Fruit fly (Drosophila melanogaster) whole organism, embryonic: ENCODE measurements around the gene CG5157.

Experiments
- ATbp ChIP-seq: fragments of 200-800 bp; sonication (Bioruptor generic); optimal IDR thresholded peaks from 2 replicates; lab custom pipeline; 2017; ENCODE audit warnings: missing biosample characterization, mild to moderate bottlenecking, missing genetic modification characterization, missing genetic modification reagents
- Aef1 ChIP-seq: fragments of 200-800 bp; sonication (Bioruptor generic); IDR thresholded peaks from 3 replicates; pipeline ENCODE4 v1.3.6; 2022; ENCODE audit warnings: missing biosample characterization, missing genetic modification characterization
- Bteb2 ChIP-seq: fragments of 200-800 bp; sonication (Bioruptor generic); optimal IDR thresholded peaks from 2 replicates; lab custom pipeline; 2016; ENCODE audit warnings: missing biosample characterization, missing genetic modification characterization
- CG10654 ChIP-seq: fragments of 200-800 bp; sonication (Bioruptor generic); optimal IDR thresholded peaks from 2 replicates; lab custom pipeline; 2016; ENCODE audit warnings: missing biosample characterization, missing genetic modification characterization
- CG10979 ChIP-seq: fragments of 200-800 bp; sonication (Bioruptor generic); optimal IDR thresholded peaks from 2 replicates; lab custom pipeline; 2018; ENCODE audit warnings: missing biosample characterization, mild to moderate bottlenecking, missing genetic modification characterization, moderate library complexity
- CG11456 ChIP-seq: fragments of 200-800 bp; sonication (Bioruptor generic); IDR thresholded peaks from 3 replicates; pipeline ENCODE4 v1.3.6; 2022; ENCODE audit warnings: missing biosample characterization, missing genetic modification characterization
- CG11696 ChIP-seq: fragments of 200-800 bp; sonication (Bioruptor generic); IDR thresholded peaks from 2 replicates; pipeline ENCODE4 v1.3.6; 2022; ENCODE audit warnings: missing biosample characterization, missing genetic modification characterization
- CG13424 ChIP-seq: fragments of 200-800 bp; sonication (Bioruptor generic); optimal IDR thresholded peaks from 2 replicates; lab custom pipeline; 2019; ENCODE audit warnings: missing biosample characterization, mild to moderate bottlenecking, missing genetic modification characterization, moderate library complexity
- CG1603 ChIP-seq: fragments of 200-800 bp; sonication (Bioruptor generic); optimal IDR thresholded peaks from 2 replicates; lab custom pipeline; 2019; ENCODE audit warnings: missing biosample characterization, mild to moderate bottlenecking, missing genetic modification characterization, moderate library complexity
- CG31365 ChIP-seq: fragments of 200-800 bp; sonication (Bioruptor generic); optimal IDR thresholded peaks from 2 replicates; lab custom pipeline; 2018; ENCODE audit warnings: missing biosample characterization, mild to moderate bottlenecking, missing genetic modification characterization
- CG4360 ChIP-seq: fragments of 200-800 bp; sonication (Bioruptor generic); IDR thresholded peaks from 2 replicates; pipeline ENCODE4 v1.3.6; 2022; ENCODE audit warnings: missing biosample characterization, missing genetic modification characterization
- CG6272 ChIP-seq: fragments of 200-800 bp; sonication (Bioruptor generic); IDR thresholded peaks from 2 replicates; pipeline ENCODE4 v1.3.6; 2022; ENCODE audit warnings: missing biosample characterization, missing genetic modification characterization
- CG6813 ChIP-seq: fragments of 200-800 bp; sonication (Bioruptor generic); optimal IDR thresholded peaks from 2 replicates; lab custom pipeline; 2017; ENCODE audit warnings: missing biosample characterization, missing genetic modification characterization, mild to moderate bottlenecking, moderate library complexity, missing genetic modification reagents
- CG9215 ChIP-seq: fragments of 200-800 bp; sonication (Bioruptor generic); IDR thresholded peaks from 2 replicates; pipeline ENCODE4 v1.3.6; 2022; ENCODE audit warnings: missing biosample characterization, missing genetic modification characterization
- CG9437 ChIP-seq: fragments of 200-800 bp; sonication (Bioruptor generic); optimal IDR thresholded peaks from 2 replicates; lab custom pipeline; 2018; ENCODE audit warnings: missing biosample characterization, mild to moderate bottlenecking, missing genetic modification characterization
- CrebB ChIP-seq: fragments of 200-800 bp; sonication (Bioruptor generic); optimal IDR thresholded peaks from 3 replicates; lab custom pipeline; 2018; ENCODE audit warnings: missing biosample characterization, mild to moderate bottlenecking, missing genetic modification characterization
- Dip2 ChIP-seq: fragments of 200-800 bp; sonication (Bioruptor generic); IDR thresholded peaks from 2 replicates; pipeline ENCODE4 v1.3.6; 2022; ENCODE audit warnings: missing biosample characterization, missing genetic modification characterization
- Dll ChIP-seq: fragments of 200-800 bp; sonication (Bioruptor generic); IDR thresholded peaks from 4 replicates; pipeline ENCODE4 v1.3.6; 2022; ENCODE audit warnings: missing biosample characterization, missing genetic modification characterization; ENCODE audit not compliant: partially characterized antibody
- Eip74EF ChIP-seq, 2 experiments: fragments of 200-800 bp in 1 of 2; fragments of >200 bp in 1 of 2; sonication (Bioruptor generic) in 1 of 2; optimal IDR thresholded peaks; 2 replicates each; lab custom pipeline; 2017 to 2019; ENCODE audit warnings: missing biosample characterization in 2 of 2, missing genetic modification characterization in 2 of 2, mild to moderate bottlenecking in 1 of 2, moderate library complexity in 1 of 2
- H2.0 ChIP-seq: fragments of 200-800 bp; sonication (Bioruptor generic); IDR thresholded peaks from 2 replicates; pipeline ENCODE4 v1.3.6; 2022; ENCODE audit warnings: missing biosample characterization, missing genetic modification characterization
- HmgZ ChIP-seq: fragments of 200-800 bp; sonication (Bioruptor generic); optimal IDR thresholded peaks from 2 replicates; lab custom pipeline; 2018; ENCODE audit warnings: missing biosample characterization, mild to moderate bottlenecking, missing genetic modification characterization
- Hr39 ChIP-seq: fragments of >200 bp; optimal IDR thresholded peaks from 2 replicates; lab custom pipeline; 2017
- Mrtf ChIP-seq: fragments of 200-800 bp; sonication (Bioruptor generic); IDR thresholded peaks from 3 replicates; pipeline ENCODE4 v1.3.6; 2022; ENCODE audit warnings: missing biosample characterization, missing genetic modification characterization
- NC2β ChIP-seq: fragments of 200-800 bp; sonication (Bioruptor generic); optimal IDR thresholded peaks from 2 replicates; lab custom pipeline; 2016; ENCODE audit warnings: missing biosample characterization, missing genetic modification characterization
- NfI ChIP-seq: fragments of 200-800 bp; sonication (Bioruptor generic); optimal IDR thresholded peaks from 3 replicates; lab custom pipeline; 2018; ENCODE audit warnings: missing biosample characterization, mild to moderate bottlenecking, missing genetic modification characterization, moderate library complexity
- Rx ChIP-seq: fragments of 200-800 bp; sonication (Bioruptor generic); IDR thresholded peaks from 2 replicates; pipeline ENCODE4 v1.3.6; 2022; ENCODE audit warnings: missing biosample characterization, missing genetic modification characterization
- Side ChIP-seq: fragments of 200-800 bp; sonication (Bioruptor generic); optimal IDR thresholded peaks from 2 replicates; lab custom pipeline; 2016; ENCODE audit warnings: missing biosample characterization, missing genetic modification characterization
- ac ChIP-seq: fragments of 200-800 bp; sonication (Bioruptor generic); optimal IDR thresholded peaks from 3 replicates; lab custom pipeline; 2017; ENCODE audit warnings: missing biosample characterization, mild to moderate bottlenecking, missing genetic modification characterization
- ato ChIP-seq: fragments of 200-800 bp; sonication (Bioruptor generic); IDR thresholded peaks from 2 replicates; pipeline ENCODE4 v1.3.6; 2022; ENCODE audit warnings: missing biosample characterization, missing genetic modification characterization; ENCODE audit not compliant: partially characterized antibody
- bbx ChIP-seq: fragments of 200-800 bp; sonication (Bioruptor generic); IDR thresholded peaks from 2 replicates; pipeline ENCODE4 v1.3.6; 2022; ENCODE audit warnings: missing biosample characterization, missing genetic modification characterization; ENCODE audit not compliant: partially characterized antibody
- chn ChIP-seq: fragments of 200-800 bp; sonication (Bioruptor generic); optimal IDR thresholded peaks from 2 replicates; lab custom pipeline; 2016; ENCODE audit warnings: missing biosample characterization, missing genetic modification characterization
- dan ChIP-seq: fragments of 200-800 bp; sonication (Bioruptor generic); IDR thresholded peaks from 2 replicates; pipeline ENCODE4 v1.3.6; 2022; ENCODE audit warnings: missing biosample characterization, missing genetic modification characterization
- dimm ChIP-seq: fragments of 200-800 bp; sonication (Bioruptor generic); IDR thresholded peaks from 2 replicates; pipeline ENCODE4 v1.3.6; 2022; ENCODE audit warnings: missing biosample characterization, missing genetic modification characterization
- disco-r ChIP-seq: fragments of 200-800 bp; sonication (Bioruptor generic); optimal IDR thresholded peaks from 2 replicates; lab custom pipeline; 2016; ENCODE audit warnings: missing biosample characterization, missing genetic modification characterization
- dpn ChIP-seq, 2 experiments: fragments of 200-800 bp; sonication (Bioruptor generic); optimal IDR thresholded peaks; 3 replicates each; lab custom pipeline; 2016; ENCODE audit warnings: missing biosample characterization in 2 of 2, missing genetic modification characterization in 2 of 2
- en ChIP-seq: fragments of 200-800 bp; sonication (Bioruptor generic); optimal IDR thresholded peaks from 2 replicates; lab custom pipeline; 2016; ENCODE audit warnings: missing biosample characterization, missing genetic modification characterization
- hkb ChIP-seq, 2 experiments: fragments of 200-800 bp in 1 of 2; fragments of >200 bp in 1 of 2; sonication (Bioruptor generic) in 1 of 2; IDR thresholded peaks in 1 of 2; optimal IDR thresholded peaks in 1 of 2; 2 replicates each; pipeline versions ENCODE4 v1.3.6 to Lab custom; 2017 to 2022; ENCODE audit warnings: missing biosample characterization in 1 of 2, missing genetic modification characterization in 1 of 2
- ind ChIP-seq: fragments of 200-800 bp; sonication (Bioruptor generic); optimal IDR thresholded peaks from 3 replicates; lab custom pipeline; 2016; ENCODE audit warnings: missing biosample characterization, missing genetic modification characterization
- jing ChIP-seq: fragments of 200-800 bp; sonication (Bioruptor generic); optimal IDR thresholded peaks from 2 replicates; lab custom pipeline; 2018; ENCODE audit warnings: missing biosample characterization, mild to moderate bottlenecking, missing genetic modification characterization
- lilli ChIP-seq: fragments of 200-800 bp; sonication (Bioruptor generic); optimal IDR thresholded peaks from 3 replicates; lab custom pipeline; 2016; ENCODE audit warnings: missing biosample characterization, missing genetic modification characterization
- lmd ChIP-seq: fragments of 200-800 bp; sonication (Bioruptor generic); IDR thresholded peaks from 2 replicates; pipeline ENCODE4 v1.3.6; 2022; ENCODE audit warnings: missing biosample characterization, missing genetic modification characterization
- maf-S ChIP-seq: fragments of 200-800 bp; sonication (Bioruptor generic); optimal IDR thresholded peaks from 2 replicates; lab custom pipeline; 2016; ENCODE audit warnings: missing biosample characterization, missing genetic modification characterization
- p53 ChIP-seq: fragments of 200-800 bp; sonication (Bioruptor generic); optimal IDR thresholded peaks from 2 replicates; lab custom pipeline; 2016; ENCODE audit warnings: missing biosample characterization, missing genetic modification characterization
- peb ChIP-seq: fragments of 200-800 bp; sonication (Bioruptor generic); IDR thresholded peaks from 2 replicates; pipeline ENCODE4 v1.3.6; 2022; ENCODE audit warnings: missing biosample characterization, missing genetic modification characterization
- phol ChIP-seq: fragments of 200-800 bp; sonication (Bioruptor generic); optimal IDR thresholded peaks from 3 replicates; lab custom pipeline; 2018; ENCODE audit warnings: missing biosample characterization, mild to moderate bottlenecking, missing genetic modification characterization, moderate library complexity
- salm ChIP-seq: fragments of 200-800 bp; sonication (Bioruptor generic); optimal IDR thresholded peaks from 2 replicates; lab custom pipeline; 2018; ENCODE audit warnings: missing biosample characterization, mild to moderate bottlenecking, missing genetic modification characterization
- slbo ChIP-seq: fragments of 200-800 bp; sonication (Bioruptor generic); IDR thresholded peaks from 2 replicates; pipeline ENCODE4 v1.3.6; 2022; ENCODE audit warnings: missing biosample characterization, missing genetic modification characterization
- sqz ChIP-seq: fragments of 200-800 bp; sonication (Bioruptor generic); optimal IDR thresholded peaks from 3 replicates; lab custom pipeline; 2018; ENCODE audit warnings: missing biosample characterization, mild to moderate bottlenecking, missing genetic modification characterization
- stwl ChIP-seq: fragments of 200-800 bp; sonication (Bioruptor generic); optimal IDR thresholded peaks from 3 replicates; lab custom pipeline; 2018; ENCODE audit warnings: missing biosample characterization, mild to moderate bottlenecking, missing genetic modification characterization, moderate library complexity

The CG5157 gene

DNA sequence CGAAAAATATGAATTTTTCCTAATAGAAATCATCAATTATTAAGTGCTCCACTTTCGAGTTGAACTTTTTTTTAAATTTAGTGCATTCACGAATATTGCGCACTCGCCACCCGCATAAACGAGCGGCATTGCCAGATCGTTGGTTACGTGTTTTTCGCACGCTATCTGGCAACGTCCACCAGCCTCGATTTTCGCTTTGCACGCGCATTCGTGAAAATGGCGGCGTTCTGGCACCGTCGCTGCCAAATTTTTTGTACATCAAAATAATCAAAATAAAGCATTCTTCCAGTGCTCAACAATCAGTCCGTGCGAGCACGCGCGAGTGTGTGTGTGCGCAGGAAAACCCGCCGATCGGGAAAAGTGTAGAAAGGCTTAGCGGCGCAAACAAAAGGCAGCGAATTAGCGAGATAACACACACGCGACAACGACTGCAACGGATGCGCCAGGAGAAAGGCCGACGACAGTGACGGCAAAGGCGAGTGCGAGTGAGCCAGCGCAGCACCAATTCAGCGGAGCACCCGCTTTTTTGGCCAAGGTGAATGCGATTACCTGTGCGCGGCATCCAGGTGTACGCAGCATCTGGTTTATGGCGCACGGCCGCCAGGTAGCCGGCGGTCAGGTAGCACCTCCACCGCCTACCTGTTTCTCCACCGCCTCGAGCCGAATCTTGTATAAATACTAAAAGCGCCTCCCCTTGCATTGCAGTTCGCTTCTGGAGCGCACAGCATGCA, 23.9 kb downstream of the CG5157 start (continued):
- TF ChIP-seq maf-S (peak; percentile 82), phol (tag; lab: Kevin White, UChicago) (peak; percentile 100), CG9215 (GFP tag; lab: Robert Waterston, UW) (no peak; the same call in 1 of the 2 replicates), CG6813 (GFP tag; lab: Kevin White, UChicago) (peak; percentile 76), peb (GFP tag; lab: Robert Waterston, UW) (peak; percentile 50; the same call in 1 of the 2 replicates), CG9437 (GFP tag; lab: Kevin White, UChicago) (peak; percentile 63), disco-r (GFP tag; lab: Kevin White, UChicago) (peak; percentile 69), Dll (GFP tag; lab: Robert Waterston, UW) (peak; percentile 72), stwl (peak; percentile 13), lilli (GFP tag; lab: Kevin White, UChicago) (peak; percentile 94), lmd (peak; percentile 82; the same call in 1 of the 2 replicates), chn (GFP tag; lab: Kevin White, UChicago) (peak; percentile 83), Eip74EF (GFP tag; optimal IDR thresholded peaks at IDR 0.05; lab: Kevin White, UChicago) (no peak), NfI (GFP tag; lab: Kevin White, UChicago) (peak; percentile 85), CG31365 (tag; lab: Kevin White, UChicago) (peak; percentile 69), CG10654 (GFP tag; lab: Kevin White, UChicago) (peak; percentile 77), p53 (GFP tag; lab: Kevin White, UChicago) (peak; percentile 72), dpn (GFP tag; optimal IDR thresholded peaks at IDR 0.05; lab: Kevin White, UChicago) (peak; percentile 83 to 91), Dip2 (GFP tag; lab: Robert Waterston, UW) (no peak), ac (no peak), CG6272 (GFP tag; lab: Robert Waterston, UW) (peak; percentile 51), Bteb2 (peak; percentile 73), dimm (GFP tag; lab: Robert Waterston, UW) (peak; percentile 45; the same call in 1 of the 2 replicates), ATbp (GFP tag; lab: Kevin White, UChicago) (no peak), salm (tag; lab: Kevin White, UChicago) (peak; percentile 41), Mrtf (peak; percentile 61; the same call in 1 of the 3 replicates), CG10979 (tag; lab: Kevin White, UChicago) (peak; percentile 77), dan (GFP tag; lab: Robert Waterston, UW) (no peak), slbo (GFP tag; lab: Robert Waterston, UW) (peak; percentile 86), CG4360 (GFP tag; lab: Robert Waterston, UW) (peak; percentile 48), ato (GFP tag; lab: Robert Waterston, UW) (peak; percentile 50; the same call in 1 of the 2 replicates), Aef1 (GFP tag; lab: Robert Waterston, UW) (peak; percentile 70), ind (peak; percentile 83), sqz (peak; percentile 83), H2.0 (GFP tag; lab: Robert Waterston, UW) (peak; percentile 67), CrebB (peak; percentile 48), hkb (optimal IDR thresholded peaks at IDR 0.05; lab: Kevin White, UChicago) (no peak), hkb (GFP tag; IDR thresholded peaks at IDR 0.05; lab: Robert Waterston, UW) (peak; percentile 90), Rx (GFP tag; lab: Robert Waterston, UW) (peak; percentile 67; the same call in 1 of the 2 replicates), CG13424 (tag; lab: Kevin White, UChicago) (peak; percentile 84), en (GFP tag; lab: Kevin White, UChicago) (peak; percentile 27), Hr39 (lab: Kevin White, UChicago) (no peak), HmgZ (tag; lab: Kevin White, UChicago) (peak; percentile 92), CG11696 (GFP tag; lab: Robert Waterston, UW) (peak; percentile 56), Side (GFP tag; lab: Kevin White, UChicago) (peak; percentile 89), CG11456 (peak; percentile 83), jing (no peak), bbx (GFP tag; lab: Robert Waterston, UW) (peak; percentile 80), CG1603 (tag; lab: Kevin White, UChicago) (peak; percentile 87), NC2β (GFP tag; lab: Kevin White, UChicago) (peak; percentile 73)
